Fruit fly (Drosophila melanogaster): ENCODE results near the gene CG12483.

dm6 chr3L:50834-51233, 47.3 kb downstream of the CG12483 start:
- no peak for TF ChIP-seq woc (GFP tag; optimal IDR thresholded peaks at IDR 0.05)
- no peak for TF ChIP-seq Myc (optimal IDR thresholded peaks at IDR 0.05)
- no peak for TF ChIP-seq sage (GFP tag; optimal IDR thresholded peaks at IDR 0.05)
- no peak for TF ChIP-seq Sp1 (GFP tag; optimal IDR thresholded peaks at IDR 0.05)
- TF ChIP-seq CG9705 (GFP tag; optimal IDR thresholded peaks at IDR 0.05): no peak
- no peak for TF ChIP-seq Hr78 (GFP tag; optimal IDR thresholded peaks at IDR 0.05)
- TF ChIP-seq br (GFP tag; optimal IDR thresholded peaks at IDR 0.05): no peak

All from whole organism, wandering third instar larva.